Fruit fly (Drosophila melanogaster): ENCODE results near the gene CG14693.

Gene CG14693

DNA sequence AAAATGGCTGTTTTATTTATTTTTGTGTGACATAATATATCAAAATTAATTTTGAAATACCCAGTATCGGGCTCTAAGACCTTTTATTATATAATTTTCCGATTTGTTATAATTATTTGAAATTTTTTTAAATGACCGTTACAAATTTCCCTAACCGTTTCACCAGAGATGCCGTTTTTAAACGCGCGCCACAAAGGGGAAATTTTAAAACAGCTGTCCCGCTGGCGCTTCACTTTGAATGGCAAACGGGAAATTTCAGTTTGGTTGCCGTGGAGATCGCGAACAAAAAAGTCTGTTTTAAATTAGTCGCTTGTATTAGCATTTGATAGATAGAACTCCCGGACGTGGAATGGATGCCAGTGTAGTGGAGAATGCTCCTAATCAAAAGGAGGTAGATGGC lies at the start of gene CG14693, which contains the start of gene TTLL15:
TSS of gene CG14693 (minus strand) at position 16 of the 400 bp plus-strand sequence.
TSS of gene TTLL15 (plus strand) at position 257 of the 400 bp plus-strand sequence.
- TF ChIP-seq ttk (optimal IDR thresholded peaks at IDR 0.05) (no peak), Myc (optimal IDR thresholded peaks at IDR 0.05) (no peak), Sin3A (optimal IDR thresholded peaks at IDR 0.05) (no peak), insv (optimal IDR thresholded peaks at IDR 0.05) (no peak), h (optimal IDR thresholded peaks at IDR 0.05) (no peak), psq (optimal IDR thresholded peaks at IDR 0.05) (no peak)

DNA sequence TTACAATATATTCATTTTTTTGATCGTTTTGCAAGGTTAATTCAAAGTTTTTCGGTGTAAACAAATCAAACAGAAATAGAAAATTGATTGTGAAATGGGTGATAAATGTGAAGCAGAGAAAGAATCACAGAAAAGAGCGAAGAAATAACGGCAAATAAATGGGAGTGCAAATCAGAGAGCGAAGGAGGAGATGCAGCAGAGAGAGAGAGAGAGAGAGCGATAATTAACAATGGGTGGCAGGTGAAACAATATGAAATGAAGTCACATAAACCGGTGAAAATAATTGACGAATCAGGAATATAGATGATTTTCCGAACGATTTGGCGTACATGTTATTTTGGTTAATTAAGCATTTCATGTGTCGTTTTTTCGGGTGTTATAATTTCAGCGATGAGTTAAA lies 49.1 kb upstream of the CG14693 start:
- no peak for TF ChIP-seq h (optimal IDR thresholded peaks at IDR 0.05)
- no peak for TF ChIP-seq Sin3A (optimal IDR thresholded peaks at IDR 0.05)
- no peak for TF ChIP-seq insv (optimal IDR thresholded peaks at IDR 0.05)
- no peak for TF ChIP-seq psq (optimal IDR thresholded peaks at IDR 0.05)
- no peak for TF ChIP-seq ttk (optimal IDR thresholded peaks at IDR 0.05)
- TF ChIP-seq Myc (optimal IDR thresholded peaks at IDR 0.05), result no peak

DNA sequence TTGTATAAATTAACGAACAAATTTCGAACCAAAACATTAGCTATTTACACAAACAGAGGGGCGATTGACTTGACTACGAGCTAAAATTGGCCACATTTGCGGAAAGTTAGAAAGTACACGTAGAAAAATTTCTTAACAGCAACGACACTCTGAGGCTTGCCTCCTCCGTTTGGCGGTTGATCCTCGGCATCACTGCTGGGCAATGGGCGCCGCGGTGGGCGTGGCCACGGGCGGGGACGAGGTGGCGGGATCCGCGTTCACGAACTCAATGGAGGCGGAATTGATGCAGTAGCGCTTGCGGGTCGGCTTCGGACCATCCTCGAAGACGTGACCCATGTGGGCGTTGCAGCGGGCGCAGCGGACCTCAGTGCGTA lies 48.6 kb upstream of the CG14693 start:
- no peak for TF ChIP-seq h (optimal IDR thresholded peaks at IDR 0.05)
- no peak for TF ChIP-seq Sin3A (optimal IDR thresholded peaks at IDR 0.05)
- TF ChIP-seq Myc (optimal IDR thresholded peaks at IDR 0.05), result no peak
- no peak for TF ChIP-seq psq (optimal IDR thresholded peaks at IDR 0.05)
- no peak for TF ChIP-seq ttk (optimal IDR thresholded peaks at IDR 0.05)
- TF ChIP-seq insv (optimal IDR thresholded peaks at IDR 0.05), result no peak

DNA sequence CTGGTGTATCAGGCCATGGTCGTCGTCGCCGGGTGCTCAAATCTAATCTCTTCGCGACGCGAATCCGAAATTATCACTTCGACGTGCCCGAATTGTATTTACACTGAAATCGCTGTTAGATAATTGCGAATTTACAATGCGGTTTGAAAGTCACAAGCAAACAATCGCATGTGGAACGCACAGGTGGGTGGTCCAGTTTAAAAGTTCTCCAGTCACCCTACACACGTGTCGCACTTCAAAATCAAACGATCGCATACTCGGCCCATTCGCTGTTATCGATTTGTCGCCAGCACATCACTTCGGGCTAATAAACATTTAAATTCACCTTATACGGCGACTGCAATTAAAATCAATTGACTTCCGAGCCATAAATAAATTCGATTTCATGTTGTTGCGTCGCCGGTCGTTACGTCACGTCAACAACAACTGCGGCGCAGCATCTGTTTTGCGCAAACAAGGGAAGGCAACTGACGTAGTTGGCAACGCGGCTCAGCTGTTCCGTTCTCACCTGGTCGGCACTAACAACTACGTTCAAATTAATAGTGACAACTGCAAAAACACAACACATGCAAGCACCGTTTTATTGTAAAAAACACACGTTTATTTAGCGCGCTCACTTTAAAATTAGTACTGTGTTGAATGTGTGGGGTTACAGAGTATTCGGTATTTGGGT lies 48.1 kb upstream of the CG14693 start, which contains the start of gene CG6574:
TSS of gene CG6574 (minus strand) at position 216 of the 673 bp plus-strand sequence.
- no peak for TF ChIP-seq Sin3A (optimal IDR thresholded peaks at IDR 0.05)
- TF ChIP-seq psq (optimal IDR thresholded peaks at IDR 0.05), result no peak
- TF ChIP-seq Myc (optimal IDR thresholded peaks at IDR 0.05), result no peak
- TF ChIP-seq ttk (optimal IDR thresholded peaks at IDR 0.05), result no peak
- no peak for TF ChIP-seq insv (optimal IDR thresholded peaks at IDR 0.05)
- TF ChIP-seq h (optimal IDR thresholded peaks at IDR 0.05), result no peak

DNA sequence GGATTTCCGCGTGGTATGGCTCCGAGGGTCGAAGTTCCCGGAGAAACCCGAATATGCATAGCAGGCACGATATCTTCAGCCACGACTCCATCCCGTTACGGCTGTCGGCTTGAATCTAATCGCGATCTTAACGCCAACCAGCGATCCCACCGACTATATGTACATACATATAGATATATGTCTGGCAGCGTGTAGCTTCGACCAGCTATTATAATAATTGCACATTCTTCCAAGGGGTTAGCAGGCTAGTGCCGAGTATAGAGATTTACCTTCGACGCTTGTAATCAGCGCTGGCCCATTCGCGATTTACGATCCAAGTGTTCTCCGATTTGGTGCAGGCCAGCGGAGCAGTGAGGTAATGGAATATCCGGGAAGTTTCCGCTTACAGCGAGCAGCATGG lies 44.9 kb upstream of the CG14693 start, which contains the start of gene CG14694:
TSS of gene CG14694 (minus strand) at position 101 of the 400 bp plus-strand sequence.
- TF ChIP-seq ttk (optimal IDR thresholded peaks at IDR 0.05) (no peak), insv (optimal IDR thresholded peaks at IDR 0.05) (no peak), Myc (optimal IDR thresholded peaks at IDR 0.05) (no peak), Sin3A (optimal IDR thresholded peaks at IDR 0.05) (no peak), h (optimal IDR thresholded peaks at IDR 0.05) (no peak), psq (optimal IDR thresholded peaks at IDR 0.05) (no peak)

DNA sequence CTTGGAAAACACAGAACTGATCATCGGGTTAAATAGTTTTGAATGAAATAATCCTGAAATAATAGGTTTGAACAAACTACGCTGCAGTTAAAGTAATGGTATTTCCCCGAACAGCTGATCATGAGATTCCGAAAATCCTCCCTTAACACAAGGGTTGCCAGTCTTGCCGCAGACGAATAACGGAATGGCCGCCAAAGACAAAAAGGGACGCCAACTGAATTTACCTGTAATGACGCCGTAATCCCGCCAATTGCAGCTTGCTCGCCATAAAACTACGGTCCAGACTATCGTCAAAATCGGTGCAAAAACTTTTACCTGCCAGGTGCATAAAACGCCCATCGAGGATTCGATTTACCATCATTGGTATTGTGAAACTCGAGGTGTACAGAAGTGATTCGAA lies 41.8 kb upstream of the CG14693 start, which contains the start of gene CG4570:
TSS of gene CG4570 (plus strand) at position 190 of the 400 bp plus-strand sequence.
- no peak for TF ChIP-seq Sin3A (optimal IDR thresholded peaks at IDR 0.05)
- no peak for TF ChIP-seq psq (optimal IDR thresholded peaks at IDR 0.05)

DNA sequence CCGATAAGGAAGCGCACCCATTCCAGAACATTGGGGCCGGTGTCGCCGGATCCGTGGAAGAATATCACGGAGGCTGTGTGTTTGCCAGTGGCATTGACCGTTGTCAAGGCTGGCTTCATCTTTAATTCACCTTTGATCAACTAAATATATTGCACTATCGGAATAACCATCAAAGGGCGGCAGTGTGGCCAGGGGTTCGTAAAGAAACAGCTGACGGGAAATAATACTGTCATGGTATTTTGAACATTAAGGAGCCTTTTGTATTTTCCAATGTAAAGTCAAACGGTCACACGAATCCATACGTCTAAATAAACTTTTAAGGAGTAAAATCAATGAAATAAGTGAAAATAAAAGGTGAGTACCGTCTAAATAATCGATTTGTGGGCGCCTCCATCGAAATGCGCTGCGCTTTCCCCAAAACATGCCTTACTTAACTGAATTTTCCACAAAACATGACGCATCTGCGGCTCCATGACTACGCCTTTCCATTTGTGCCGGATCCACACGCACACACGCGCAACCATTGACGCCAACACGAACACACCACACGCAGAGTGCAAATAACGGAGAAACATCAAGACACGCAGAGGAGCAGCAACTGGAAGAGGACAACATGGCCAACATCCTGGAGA lies 39.5 kb upstream of the CG14693 start, which contains the start of the genes CG6567 and CG4511:
TSS of gene CG6567 (minus strand) at position 209 of the 632 bp plus-strand sequence.
TSS of gene CG4511 (plus strand) at position 259 of the 632 bp plus-strand sequence.
- TF ChIP-seq ttk (optimal IDR thresholded peaks at IDR 0.05) (no peak), h (optimal IDR thresholded peaks at IDR 0.05) (no peak), Sin3A (optimal IDR thresholded peaks at IDR 0.05) (no peak), insv (optimal IDR thresholded peaks at IDR 0.05) (no peak), Myc (optimal IDR thresholded peaks at IDR 0.05) (no peak), psq (optimal IDR thresholded peaks at IDR 0.05) (no peak)

DNA sequence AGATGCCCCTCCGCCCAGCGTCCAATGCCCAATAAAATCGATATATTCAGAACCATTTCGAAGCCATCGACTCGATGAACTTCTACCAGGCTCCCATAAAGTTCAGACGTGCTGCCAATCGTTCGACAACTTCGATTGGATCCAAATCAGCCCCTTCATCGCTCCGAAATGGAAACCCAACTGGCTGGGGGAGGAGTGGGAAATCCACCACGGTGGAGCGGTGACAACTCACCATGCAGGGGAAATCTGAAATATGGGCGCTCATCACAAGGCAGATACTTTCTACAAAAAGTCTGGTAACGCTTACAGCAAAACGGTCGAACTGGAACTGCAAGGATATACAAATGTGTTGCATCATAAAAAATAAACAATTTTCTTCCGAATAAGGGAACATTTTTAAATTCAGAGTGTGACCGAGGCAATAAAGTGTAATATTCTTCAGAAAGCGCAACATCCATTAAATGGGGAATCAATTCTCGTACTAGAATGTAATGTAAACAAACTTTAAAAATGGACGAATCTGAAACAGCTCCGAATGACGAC lies 37.5 kb upstream of the CG14693 start, which contains the start of gene CG4565:
TSS of gene CG4565 (plus strand) at position 493 of the 543 bp plus-strand sequence.
- TF ChIP-seq h (optimal IDR thresholded peaks at IDR 0.05), result no peak
- TF ChIP-seq insv (optimal IDR thresholded peaks at IDR 0.05), result no peak
- TF ChIP-seq ttk (optimal IDR thresholded peaks at IDR 0.05), result no peak
- no peak for TF ChIP-seq Sin3A (optimal IDR thresholded peaks at IDR 0.05)
- TF ChIP-seq Myc (optimal IDR thresholded peaks at IDR 0.05), result no peak
- no peak for TF ChIP-seq psq (optimal IDR thresholded peaks at IDR 0.05)

DNA sequence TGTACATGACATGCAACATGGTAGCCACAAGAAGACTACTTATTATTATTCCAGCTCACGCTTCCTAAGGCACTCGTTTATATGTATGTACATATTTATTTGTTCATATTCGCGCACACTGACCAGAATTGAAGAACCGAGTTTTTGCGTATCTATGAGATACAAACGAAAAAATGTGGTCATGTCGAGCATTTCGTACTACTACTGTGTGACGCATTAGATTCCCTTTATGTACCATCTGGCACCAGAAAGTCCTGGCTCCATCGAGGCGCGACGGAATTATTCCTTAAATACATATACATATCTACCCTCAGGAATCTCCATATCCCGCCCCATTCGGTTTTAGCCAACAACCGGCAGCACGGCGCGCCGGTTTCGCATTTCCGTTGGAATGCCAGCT lies 35.8 kb upstream of the CG14693 start:
- TF ChIP-seq Sin3A (optimal IDR thresholded peaks at IDR 0.05), result no peak
- no peak for TF ChIP-seq insv (optimal IDR thresholded peaks at IDR 0.05)
- TF ChIP-seq Myc (optimal IDR thresholded peaks at IDR 0.05), result no peak
- TF ChIP-seq psq (optimal IDR thresholded peaks at IDR 0.05), result no peak
- TF ChIP-seq h (optimal IDR thresholded peaks at IDR 0.05), result no peak
- no peak for TF ChIP-seq ttk (optimal IDR thresholded peaks at IDR 0.05)

DNA sequence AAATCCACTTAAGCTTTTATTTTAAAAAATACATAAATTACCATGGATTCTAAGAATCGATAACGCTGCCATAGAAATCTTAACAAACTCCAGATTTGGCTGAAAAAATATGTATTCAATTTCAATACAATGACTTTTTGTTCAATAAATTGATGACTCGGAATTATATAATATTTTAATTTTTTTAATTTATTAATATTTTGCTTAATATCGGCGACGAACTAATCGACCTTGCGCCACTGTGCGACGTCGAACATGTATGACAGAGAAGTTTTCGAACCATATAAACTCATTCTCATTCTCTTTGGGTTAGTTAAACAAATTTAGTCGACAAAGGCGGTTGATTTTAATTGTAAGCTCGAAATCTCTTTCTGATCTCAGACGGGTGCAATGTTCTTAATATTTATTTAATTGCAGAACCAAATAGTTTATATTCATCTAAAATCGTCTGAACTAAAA lies 34.7 kb upstream of the CG14693 start, which contains the start of gene CG42394:
TSS of gene CG42394 (plus strand) at position 311 of the 459 bp plus-strand sequence.
- TF ChIP-seq insv (optimal IDR thresholded peaks at IDR 0.05) (no peak), psq (optimal IDR thresholded peaks at IDR 0.05) (no peak), Sin3A (optimal IDR thresholded peaks at IDR 0.05) (no peak), h (optimal IDR thresholded peaks at IDR 0.05) (no peak), ttk (optimal IDR thresholded peaks at IDR 0.05) (no peak), Myc (optimal IDR thresholded peaks at IDR 0.05) (no peak)

DNA sequence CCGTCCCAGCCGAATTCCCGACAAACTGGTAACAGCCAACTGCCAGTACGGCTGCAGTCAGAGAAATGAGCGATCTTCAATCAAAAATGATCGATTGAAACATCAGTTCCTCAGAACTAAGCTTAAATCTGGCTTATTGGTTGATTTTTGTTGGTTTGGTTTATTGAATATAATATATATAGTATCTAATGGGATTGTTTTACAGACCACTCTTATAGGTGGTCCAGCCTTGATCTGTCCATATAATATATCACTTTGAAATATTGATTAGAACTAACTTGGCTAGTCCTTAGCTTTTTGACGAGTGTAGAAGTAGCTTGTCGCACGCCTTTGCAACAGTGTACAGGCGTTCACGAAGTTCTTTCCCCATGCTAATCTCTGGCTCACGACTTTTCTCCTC lies 27.6 kb upstream of the CG14693 start:
- TF ChIP-seq Myc (optimal IDR thresholded peaks at IDR 0.05) (no peak), insv (optimal IDR thresholded peaks at IDR 0.05) (no peak), Sin3A (optimal IDR thresholded peaks at IDR 0.05) (no peak), ttk (optimal IDR thresholded peaks at IDR 0.05) (no peak), psq (optimal IDR thresholded peaks at IDR 0.05) (no peak), h (optimal IDR thresholded peaks at IDR 0.05) (no peak)

DNA sequence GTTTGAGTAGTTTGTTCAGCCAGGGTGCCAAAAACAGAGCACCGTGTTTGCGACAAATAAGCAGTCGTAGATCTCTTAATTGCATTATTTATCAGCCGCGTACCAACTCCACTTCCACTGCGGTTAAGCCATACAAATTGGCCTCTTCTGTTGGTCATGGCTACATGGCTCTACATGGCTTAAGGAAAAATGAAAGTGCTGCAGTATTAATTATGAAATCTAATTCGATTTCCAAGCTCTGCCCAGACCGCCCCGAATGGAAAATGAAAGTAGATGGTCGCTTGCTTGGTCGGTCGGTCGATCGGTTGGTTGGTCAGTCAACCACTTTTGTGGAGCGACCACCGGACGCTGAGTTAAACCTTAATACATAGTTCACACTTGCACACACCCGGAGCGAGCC lies 22.1 kb upstream of the CG14693 start:
- no peak for TF ChIP-seq Myc (optimal IDR thresholded peaks at IDR 0.05)
- no peak for TF ChIP-seq insv (optimal IDR thresholded peaks at IDR 0.05)
- no peak for TF ChIP-seq ttk (optimal IDR thresholded peaks at IDR 0.05)
- no peak for TF ChIP-seq Sin3A (optimal IDR thresholded peaks at IDR 0.05)

All from Kc167 (cell line).